Fruit fly (Drosophila melanogaster): ENCODE results near the gene CG13667.

DNA sequence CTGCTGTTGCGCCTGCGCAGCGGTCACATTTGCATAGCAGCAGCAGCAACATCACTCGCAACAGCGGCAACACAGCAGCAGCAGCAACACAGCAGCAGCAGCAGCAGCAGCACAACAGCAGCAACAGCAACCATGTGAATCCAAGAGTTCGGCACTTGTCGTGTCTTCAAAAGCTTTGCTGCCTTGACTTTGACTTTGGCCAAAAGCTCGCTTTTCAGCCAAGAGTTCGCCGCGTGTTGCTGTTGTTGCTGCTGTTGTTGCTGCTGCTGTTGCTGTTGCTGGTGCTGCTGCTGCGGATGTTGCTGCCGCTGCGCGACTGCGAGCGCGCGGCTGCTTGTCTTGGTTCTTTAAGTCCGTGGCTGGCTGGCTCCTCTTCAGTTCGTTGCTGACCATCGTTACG lies 33.2 kb upstream of the CG13667 start, which contains the start of gene ImpE1:
- TF ChIP-seq usp (GFP tag; optimal IDR thresholded peaks at IDR 0.05), result no peak
- no peak for TF ChIP-seq CG8478 (optimal IDR thresholded peaks at IDR 0.05)
- TF ChIP-seq psq (optimal IDR thresholded peaks at IDR 0.05), result no peak

Data from whole organism.